Worm (Caenorhabditis elegans): Measurements from ENCODE around the gene ZC443.1.

ce11 chrV:12824777-12825176 lies 14.9 kb upstream of the ZC443.1 start, which contains the start of gene ugt-16:
- TF ChIP-seq hmg-4 (GFP tag; optimal IDR thresholded peaks at IDR 0.05) = no peak
- TF ChIP-seq ama-1 (optimal IDR thresholded peaks at IDR 0.05) = no peak
- no peak for TF ChIP-seq tbx-11 (GFP tag; IDR thresholded peaks at IDR 0.05)
- TF ChIP-seq scrt-1 (GFP tag; IDR thresholded peaks at IDR 0.05) = no peak
- no peak for TF ChIP-seq ceh-13 (GFP tag; optimal IDR thresholded peaks at IDR 0.05)
- TF ChIP-seq aly-1 (tag; optimal IDR thresholded peaks at IDR 0.05) = no peak
- TF ChIP-seq F13C5.2 (tag; optimal IDR thresholded peaks at IDR 0.05) = no peak
- no peak for TF ChIP-seq flt-1 (GFP tag; IDR thresholded peaks at IDR 0.05)
- TF ChIP-seq ceh-36 (tag; optimal IDR thresholded peaks at IDR 0.05) = no peak
- no peak for TF ChIP-seq tra-4 (tag; optimal IDR thresholded peaks at IDR 0.05)
- TF ChIP-seq hmbx-1 (tag; optimal IDR thresholded peaks at IDR 0.05) = no peak
- TF ChIP-seq tbx-37 (GFP tag; conservative IDR thresholded peaks at IDR 0.05) = no peak
